Fruit fly (Drosophila melanogaster): ENCODE data around the gene CG4995.

The CG4995 gene

DNA sequence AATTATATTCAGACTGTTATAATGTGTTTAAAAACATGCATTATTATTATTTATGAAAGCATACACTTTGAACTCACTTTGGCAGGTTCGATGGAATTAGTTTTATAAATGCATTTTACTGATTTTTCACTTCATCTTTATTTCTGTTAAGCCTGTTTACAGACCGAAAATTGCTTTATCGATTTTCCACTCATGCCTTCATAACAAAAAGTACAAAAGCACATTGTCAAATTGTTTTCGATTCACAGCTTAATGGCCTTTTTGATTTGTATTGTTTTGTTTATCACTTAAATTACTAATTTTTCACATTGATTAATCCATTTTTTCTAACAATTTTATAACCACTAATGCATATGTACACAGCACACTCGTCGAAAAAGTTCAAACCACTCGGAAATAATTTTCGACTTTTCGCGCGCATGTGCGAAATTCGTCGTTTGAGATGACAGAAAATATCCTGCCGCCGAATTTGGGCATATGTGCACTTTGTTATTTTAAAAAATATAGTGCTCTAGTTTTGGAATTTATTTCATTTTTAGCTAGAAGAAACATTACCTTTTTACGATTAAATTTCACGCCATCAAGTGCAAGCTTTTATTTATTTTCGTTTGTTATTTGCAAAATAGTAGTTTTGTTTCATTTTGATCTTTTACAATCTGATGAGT lies 51.5 kb downstream of the CG4995 start, which contains the start of gene rho-5 (continued):
- no peak for TF ChIP-seq Hand (GFP tag; optimal IDR thresholded peaks at IDR 0.05)
- TF ChIP-seq CG11723 (GFP tag; optimal IDR thresholded peaks at IDR 0.05), result no peak
- peak; percentile 93 for TF ChIP-seq onecut (GFP tag; IDR thresholded peaks at IDR 0.05)
- TF ChIP-seq twi (tag; optimal IDR thresholded peaks at IDR 0.05), result no peak
- peak; percentile 6 for TF ChIP-seq pzg (GFP tag; optimal IDR thresholded peaks at IDR 0.05)
- no peak for TF ChIP-seq NC2α (GFP tag; optimal IDR thresholded peaks at IDR 0.05)
- TF ChIP-seq CG10147 (GFP tag; optimal IDR thresholded peaks at IDR 0.05), result no peak
- peak; percentile 6 for TF ChIP-seq gro (GFP tag; optimal IDR thresholded peaks at IDR 0.05)
- no peak for TF ChIP-seq zfh1 (GFP tag; IDR thresholded peaks at IDR 0.05)
- TF ChIP-seq Hr3 (GFP tag; optimal IDR thresholded peaks at IDR 0.05), result no peak
- TF ChIP-seq CG17612 (GFP tag; IDR thresholded peaks at IDR 0.05), result no peak
- TF ChIP-seq Ets97D (GFP tag; optimal IDR thresholded peaks at IDR 0.05), result no peak
- TF ChIP-seq CG16779 (GFP tag; IDR thresholded peaks at IDR 0.05), result no peak
- no peak for TF ChIP-seq CG10267 (tag; optimal IDR thresholded peaks at IDR 0.05)
- peak; percentile 97 for TF ChIP-seq ewg (GFP tag; optimal IDR thresholded peaks at IDR 0.05)
- no peak for TF ChIP-seq Xbp1 (GFP tag; optimal IDR thresholded peaks at IDR 0.05)
- no peak for TF ChIP-seq CG31365 (tag; optimal IDR thresholded peaks at IDR 0.05)
- TF ChIP-seq CG9609 (GFP tag; optimal IDR thresholded peaks at IDR 0.05), result no peak
